Worm (Caenorhabditis elegans) whole organism, L2 larva: ENCODE measurements around the gene mop-25.1.

Experiments
- F13H6.1 ChIP-seq: sonication (generic microtip); optimal IDR thresholded peaks from 2 replicates; lab custom pipeline; 2016; ENCODE audit warnings: missing genetic modification characterization, missing compliant biosample characterization
- blmp-1 ChIP-seq: sonication (generic microtip); optimal IDR thresholded peaks from 2 replicates; lab custom pipeline; 2017; ENCODE audit warnings: missing genetic modification characterization, mild to moderate bottlenecking, missing compliant biosample characterization, antibody characterized with exemption, moderate library complexity; ENCODE audit not compliant: insufficient read depth
- egl-27 ChIP-seq: sonication (generic microtip); optimal IDR thresholded peaks from 3 replicates; lab custom pipeline; 2017; ENCODE audit warnings: missing biosample characterization, missing genetic modification reagents, missing genetic modification characterization
- elt-1 ChIP-seq: fragments of 150-350 bp; optimal IDR thresholded peaks from 2 replicates; lab custom pipeline; 2014; ENCODE audit warnings: missing biosample characterization, missing genetic modification characterization
- lin-39 ChIP-seq: fragments of 150-350 bp; optimal IDR thresholded peaks from 2 replicates; lab custom pipeline; 2014; ENCODE audit warnings: missing biosample characterization, missing genetic modification reagents, missing genetic modification characterization
- mdl-1 ChIP-seq, 2 experiments: fragments of 150-350 bp in 1 of 2; sonication (generic microtip) in 1 of 2; optimal IDR thresholded peaks; 2 replicates each; lab custom pipeline; 2017; ENCODE audit warnings: missing biosample characterization in 2 of 2, missing genetic modification characterization in 2 of 2
- nhr-10 ChIP-seq: sonication (generic microtip); optimal IDR thresholded peaks from 2 replicates; lab custom pipeline; 2017; ENCODE audit warnings: missing biosample characterization, missing genetic modification characterization
- nhr-11 ChIP-seq: fragments of 150-350 bp; optimal IDR thresholded peaks from 2 replicates; lab custom pipeline; 2014; ENCODE audit warnings: missing biosample characterization, missing genetic modification characterization
- nhr-25 ChIP-seq: fragments of 150-350 bp; sonication (generic microtip); optimal IDR thresholded peaks from 3 replicates; lab custom pipeline; 2014; ENCODE audit warnings: missing biosample characterization, missing genetic modification characterization
- skn-1 ChIP-seq: sonication (generic microtip); optimal IDR thresholded peaks from 2 replicates; lab custom pipeline; 2017; ENCODE audit warnings: missing biosample characterization, missing genetic modification characterization
- sma-3 ChIP-seq: sonication (generic microtip); optimal IDR thresholded peaks from 2 replicates; lab custom pipeline; 2016; ENCODE audit warnings: missing genetic modification reagents, missing genetic modification characterization, missing compliant biosample characterization
- unc-39 ChIP-seq: fragments of 150-350 bp; optimal IDR thresholded peaks from 2 replicates; lab custom pipeline; 2014; ENCODE audit warnings: missing biosample characterization, missing genetic modification characterization
- unc-62 ChIP-seq: fragments of 150-350 bp; optimal IDR thresholded peaks from 2 replicates; lab custom pipeline; 2014; ENCODE audit warnings: missing biosample characterization, missing genetic modification reagents, missing genetic modification characterization
- zag-1 ChIP-seq: fragments of 150-350 bp; optimal IDR thresholded peaks from 2 replicates; lab custom pipeline; 2014; ENCODE audit warnings: missing biosample characterization, missing genetic modification characterization

ce11 chrX:4005014-4005413, 7.0 kb upstream of the mop-25.1 start, which contains the start of gene R02E12.4:
- TF ChIP-seq egl-27 (tag; lab: Kevin White, UChicago) (no peak), unc-39 (tag; lab: Kevin White, UChicago) (no peak), F13H6.1 (tag; lab: Kevin White, UChicago) (no peak), nhr-11 (tag; lab: Kevin White, UChicago) (no peak), nhr-25 (tag; lab: Kevin White, UChicago) (no peak), blmp-1 (tag; lab: Kevin White, UChicago) (no peak), nhr-10 (tag; lab: Kevin White, UChicago) (no peak), elt-1 (tag; lab: Kevin White, UChicago) (no peak), skn-1 (tag; lab: Kevin White, UChicago) (no peak), sma-3 (no peak), mdl-1 (tag; optimal IDR thresholded peaks at IDR 0.05; lab: Kevin White, UChicago) (no peak), lin-39 (tag; lab: Kevin White, UChicago) (no peak), unc-62 (GFP tag; lab: Kevin White, UChicago) (no peak), zag-1 (tag; lab: Kevin White, UChicago) (no peak)
